Fruit fly (Drosophila melanogaster) whole organism, prepupa: ENCODE data around the gene CG42779.

ENCODE experiments used
- Blimp-1 ChIP-seq: fragments of 200-800 bp; sonication (Bioruptor generic); optimal IDR thresholded peaks from 3 replicates; lab custom pipeline; 2017; ENCODE audit warnings: missing biosample characterization, missing genetic modification characterization, mild to moderate bottlenecking, moderate library complexity, missing genetic modification reagents
- CG10669 ChIP-seq: fragments of 200-800 bp; sonication (Bioruptor generic); optimal IDR thresholded peaks from 3 replicates; lab custom pipeline; 2018; ENCODE audit warnings: missing biosample characterization, mild to moderate bottlenecking, missing genetic modification characterization, moderate library complexity
- CG11902 ChIP-seq: fragments of 200-800 bp; sonication (Bioruptor generic); optimal IDR thresholded peaks from 3 replicates; lab custom pipeline; 2016; ENCODE audit warnings: missing biosample characterization, missing genetic modification characterization
- CG15336 ChIP-seq: fragments of 200-800 bp; sonication (Bioruptor generic); IDR thresholded peaks from 2 replicates; pipeline ENCODE4 v1.3.6; 2022; ENCODE audit warnings: missing biosample characterization, missing genetic modification characterization
- CG3032 ChIP-seq: fragments of 200-800 bp; optimal IDR thresholded peaks from 2 replicates; lab custom pipeline; 2019; ENCODE audit warnings: missing biosample characterization, mild to moderate bottlenecking, missing genetic modification characterization, moderate library complexity
- CG31627 ChIP-seq: fragments of 200-800 bp; sonication (Bioruptor generic); optimal IDR thresholded peaks from 3 replicates; lab custom pipeline; 2016; ENCODE audit warnings: missing biosample characterization, missing genetic modification characterization
- CG32006 ChIP-seq: fragments of 200-800 bp; sonication (Bioruptor generic); optimal IDR thresholded peaks from 3 replicates; lab custom pipeline; 2017; ENCODE audit warnings: missing biosample characterization, mild to moderate bottlenecking, missing genetic modification characterization
- CG34406 ChIP-seq: fragments of 200-800 bp; sonication (Bioruptor generic); optimal IDR thresholded peaks from 3 replicates; lab custom pipeline; 2016; ENCODE audit warnings: missing biosample characterization, missing genetic modification characterization
- CG3919 ChIP-seq: fragments of 200-800 bp; sonication (Bioruptor generic); optimal IDR thresholded peaks from 3 replicates; lab custom pipeline; 2016; ENCODE audit warnings: missing biosample characterization, missing genetic modification characterization
- CG4318 ChIP-seq: fragments of 200-800 bp; sonication (Bioruptor generic); optimal IDR thresholded peaks from 3 replicates; lab custom pipeline; 2017; ENCODE audit warnings: missing biosample characterization, mild to moderate bottlenecking, missing genetic modification characterization
- CG6163 ChIP-seq: fragments of 200-800 bp; sonication (Bioruptor generic); IDR thresholded peaks from 3 replicates; pipeline ENCODE4 v1.3.6; 2022; ENCODE audit warnings: missing biosample characterization, missing genetic modification characterization
- CG6792 ChIP-seq: fragments of 200-800 bp; sonication (Bioruptor generic); optimal IDR thresholded peaks from 3 replicates; lab custom pipeline; 2016; ENCODE audit warnings: missing biosample characterization, missing genetic modification characterization
- CG6808 ChIP-seq: fragments of 200-800 bp; sonication (Bioruptor generic); optimal IDR thresholded peaks from 3 replicates; lab custom pipeline; 2017; ENCODE audit warnings: missing biosample characterization, missing genetic modification characterization, mild to moderate bottlenecking, moderate library complexity, missing genetic modification reagents
- CG6854 ChIP-seq: fragments of 200-800 bp; sonication (Bioruptor generic); optimal IDR thresholded peaks from 2 replicates; lab custom pipeline; 2017; ENCODE audit warnings: missing biosample characterization, mild to moderate bottlenecking, missing genetic modification characterization
- CG8119 ChIP-seq: fragments of 200-800 bp; sonication (Bioruptor generic); IDR thresholded peaks from 3 replicates; pipeline ENCODE4 v1.3.6; 2022; ENCODE audit warnings: missing biosample characterization, missing genetic modification characterization
- CG8319 ChIP-seq: fragments of 200-800 bp; sonication (Bioruptor generic); optimal IDR thresholded peaks from 3 replicates; lab custom pipeline; 2016; ENCODE audit warnings: missing biosample characterization, missing genetic modification characterization
- Eip75B ChIP-seq: fragments of 200-800 bp; sonication (Bioruptor generic); optimal IDR thresholded peaks from 3 replicates; lab custom pipeline; 2016; ENCODE audit warnings: missing biosample characterization, missing genetic modification characterization
- Eip93F ChIP-seq: fragments of 200-800 bp; sonication (Bioruptor generic); optimal IDR thresholded peaks from 2 replicates; lab custom pipeline; 2016; ENCODE audit warnings: missing biosample characterization, mild to moderate bottlenecking, missing genetic modification characterization
- Ets21C ChIP-seq: fragments of 200-800 bp; sonication (Bioruptor generic); optimal IDR thresholded peaks from 3 replicates; lab custom pipeline; 2016; ENCODE audit warnings: missing biosample characterization, missing genetic modification characterization
- Ets96B ChIP-seq: fragments of 200-800 bp; optimal IDR thresholded peaks from 2 replicates; lab custom pipeline; 2019; ENCODE audit warnings: missing biosample characterization, mild to moderate bottlenecking, missing genetic modification characterization, moderate library complexity
- Gug ChIP-seq: fragments of 200-800 bp; sonication (Bioruptor generic); IDR thresholded peaks from 2 replicates; pipeline ENCODE4 v1.3.6; 2022; ENCODE audit warnings: missing biosample characterization, missing genetic modification characterization
- Hr39 ChIP-seq: fragments of 200-800 bp; sonication (Bioruptor generic); optimal IDR thresholded peaks from 2 replicates; lab custom pipeline; 2016; ENCODE audit warnings: missing biosample characterization, missing genetic modification characterization
- Hr4 ChIP-seq: fragments of 200-800 bp; sonication (Bioruptor generic); optimal IDR thresholded peaks from 3 replicates; lab custom pipeline; 2016; ENCODE audit warnings: missing biosample characterization, missing genetic modification characterization
- Smox ChIP-seq: fragments of 200-800 bp; sonication (Bioruptor generic); optimal IDR thresholded peaks from 3 replicates; lab custom pipeline; 2016; ENCODE audit warnings: missing biosample characterization, missing genetic modification characterization
- Sox102F ChIP-seq: fragments of 200-800 bp; sonication (Bioruptor generic); optimal IDR thresholded peaks from 2 replicates; lab custom pipeline; 2016; ENCODE audit warnings: missing biosample characterization, mild to moderate bottlenecking, missing genetic modification characterization
- Sox14 ChIP-seq: fragments of 200-800 bp; sonication (Bioruptor generic); optimal IDR thresholded peaks from 3 replicates; lab custom pipeline; 2016; ENCODE audit warnings: missing biosample characterization, missing genetic modification characterization
- Sox15 ChIP-seq: fragments of 200-800 bp; sonication (Bioruptor generic); optimal IDR thresholded peaks from 3 replicates; lab custom pipeline; 2016; ENCODE audit warnings: missing biosample characterization, missing genetic modification characterization
- achi ChIP-seq: fragments of 200-800 bp; sonication (Bioruptor generic); optimal IDR thresholded peaks from 3 replicates; lab custom pipeline; 2016; ENCODE audit warnings: missing biosample characterization, missing genetic modification characterization
- acj6 ChIP-seq: fragments of 200-800 bp; sonication (Bioruptor generic); optimal IDR thresholded peaks from 3 replicates; lab custom pipeline; 2016; ENCODE audit warnings: missing biosample characterization, missing genetic modification characterization
- cyc ChIP-seq: fragments of 200-800 bp; sonication (Bioruptor generic); optimal IDR thresholded peaks from 3 replicates; lab custom pipeline; 2016; ENCODE audit warnings: missing biosample characterization, missing genetic modification characterization
- dac ChIP-seq: fragments of 200-800 bp; sonication (Bioruptor generic); optimal IDR thresholded peaks from 2 replicates; lab custom pipeline; 2017; ENCODE audit warnings: missing biosample characterization, mild to moderate bottlenecking, missing genetic modification characterization
- dsx ChIP-seq: fragments of 200-800 bp; optimal IDR thresholded peaks from 3 replicates; lab custom pipeline; 2019; ENCODE audit warnings: missing biosample characterization, mild to moderate bottlenecking, missing genetic modification characterization, moderate library complexity; ENCODE audit not compliant: poor library complexity, severe bottlenecking
- eg ChIP-seq: fragments of 200-800 bp; sonication (Bioruptor generic); IDR thresholded peaks from 3 replicates; pipeline ENCODE4 v1.3.6; 2022; ENCODE audit warnings: missing biosample characterization, missing genetic modification characterization
- esn ChIP-seq: fragments of 200-800 bp; sonication (Bioruptor generic); optimal IDR thresholded peaks from 2 replicates; lab custom pipeline; 2016; ENCODE audit warnings: missing biosample characterization, mild to moderate bottlenecking, missing genetic modification characterization, moderate library complexity
- fd59A ChIP-seq: fragments of 200-800 bp; sonication (Bioruptor generic); optimal IDR thresholded peaks from 2 replicates; lab custom pipeline; 2017; ENCODE audit warnings: missing biosample characterization, mild to moderate bottlenecking, missing genetic modification characterization, missing genetic modification reagents
- fd85E ChIP-seq: fragments of 200-800 bp; sonication (Bioruptor generic); optimal IDR thresholded peaks from 3 replicates; lab custom pipeline; 2016; ENCODE audit warnings: missing biosample characterization, missing genetic modification characterization
- fkh ChIP-seq: fragments of 200-800 bp; sonication (Bioruptor generic); optimal IDR thresholded peaks from 3 replicates; lab custom pipeline; 2017; ENCODE audit warnings: missing biosample characterization, mild to moderate bottlenecking, missing genetic modification characterization, moderate library complexity
- lz ChIP-seq: fragments of 200-800 bp; sonication (Bioruptor generic); optimal IDR thresholded peaks from 3 replicates; lab custom pipeline; 2016; ENCODE audit warnings: missing biosample characterization, missing genetic modification characterization
- net ChIP-seq: fragments of 200-800 bp; sonication (Bioruptor generic); optimal IDR thresholded peaks from 3 replicates; lab custom pipeline; 2016; ENCODE audit warnings: missing biosample characterization, missing genetic modification characterization
- spab ChIP-seq: fragments of 200-800 bp; sonication (Bioruptor generic); optimal IDR thresholded peaks from 2 replicates; lab custom pipeline; 2017; ENCODE audit warnings: missing biosample characterization, mild to moderate bottlenecking, missing genetic modification characterization, missing genetic modification reagents
- ss ChIP-seq, 2 experiments: fragments of 200-800 bp; sonication (Bioruptor generic); optimal IDR thresholded peaks; 2 replicates in 1 of 2; 3 replicates in 1 of 2; lab custom pipeline; 2017 to 2018; ENCODE audit warnings: mild to moderate bottlenecking in 2 of 2, missing biosample characterization in 2 of 2, missing genetic modification characterization in 2 of 2, moderate library complexity in 1 of 2
- svp ChIP-seq: fragments of 200-800 bp; sonication (Bioruptor generic); peaks from one replicate; lab custom pipeline; 2016; ENCODE audit warnings: missing biosample characterization, missing genetic modification characterization
- topi ChIP-seq: fragments of 200-800 bp; sonication (Bioruptor generic); optimal IDR thresholded peaks from 3 replicates; lab custom pipeline; 2016; ENCODE audit warnings: missing biosample characterization, missing genetic modification characterization
- vri ChIP-seq: fragments of 200-800 bp; sonication (Bioruptor generic); optimal IDR thresholded peaks from 3 replicates; lab custom pipeline; 2016; ENCODE audit warnings: missing biosample characterization, mild to moderate bottlenecking, missing genetic modification characterization

CG42779 gene

DNA sequence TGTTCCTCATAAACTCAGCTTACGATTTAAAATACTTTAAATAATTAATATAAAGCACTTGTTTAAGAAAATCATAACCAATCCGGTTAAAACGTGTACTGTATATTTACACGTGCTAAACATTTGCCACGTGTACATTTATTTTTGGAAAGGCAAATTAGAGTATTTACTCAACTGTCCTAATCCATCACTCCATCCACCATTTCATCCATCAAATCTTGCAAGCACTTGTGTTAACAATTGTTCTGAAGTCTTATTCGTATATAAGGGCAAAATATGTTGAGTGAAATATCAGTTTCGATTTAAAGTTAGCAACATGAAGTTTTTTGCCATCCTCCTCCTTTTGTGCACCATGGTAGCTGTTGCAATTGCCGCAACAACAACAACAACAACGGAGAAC is at the start of gene CG42779:
Gene CG42779 (plus strand): TSS at position 301 of the 400 bp plus-strand sequence.
- peak; percentile 26 for TF ChIP-seq fkh (GFP tag; lab: Kevin White, UChicago)
- no peak for TF ChIP-seq cyc
- no peak for TF ChIP-seq fd59A
- TF ChIP-seq CG8119 (GFP tag; lab: Robert Waterston, UW): no peak
- TF ChIP-seq CG34406: no peak
- TF ChIP-seq CG15336: no peak
- no peak for TF ChIP-seq CG3032 (tag; lab: Kevin White, UChicago)
- no peak for TF ChIP-seq CG11902 (GFP tag; lab: Kevin White, UChicago)

DNA sequence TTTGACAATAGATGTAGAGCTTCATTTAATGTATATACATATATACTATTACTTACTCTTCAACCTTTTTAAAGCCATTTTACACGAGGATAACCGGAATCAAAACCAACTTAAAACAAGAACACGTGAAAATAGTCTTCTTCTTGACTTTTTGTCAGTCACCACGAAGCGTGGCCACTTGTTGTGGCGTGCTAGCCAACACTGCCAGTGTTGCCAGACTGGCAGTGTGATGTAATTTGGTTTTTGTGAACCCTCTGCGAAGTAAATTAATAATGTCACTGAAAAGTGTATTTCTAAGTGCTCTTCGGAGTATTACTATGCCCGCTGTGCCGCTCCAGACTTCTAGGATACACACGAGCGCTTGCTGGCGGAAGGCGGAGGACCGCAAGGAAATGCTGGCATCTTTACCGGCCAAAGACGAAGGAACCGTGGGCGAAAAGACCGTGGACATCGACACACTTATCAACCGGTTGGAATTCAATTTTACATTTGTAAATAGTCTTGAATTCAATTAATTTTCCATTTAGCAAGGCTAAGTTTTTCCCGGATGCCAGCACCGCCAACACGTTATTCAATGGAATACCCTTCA is 48.8 kb upstream of the CG42779 start, which contains the start of the genes Ns1 and mRpS11:
Gene Ns1 (minus strand): TSS at position 150 of the 589 bp plus-strand sequence.
Gene mRpS11 (plus strand): TSS at position 207 of the 589 bp plus-strand sequence.
- TF ChIP-seq CG10669 (GFP tag; lab: Kevin White, UChicago): no peak
- no peak for TF ChIP-seq fd85E
- no peak for TF ChIP-seq fd59A
- TF ChIP-seq Hr4: no peak
- TF ChIP-seq CG6808 (GFP tag; lab: Kevin White, UChicago): no peak
- peak; percentile 15 for TF ChIP-seq lz (GFP tag; lab: Kevin White, UChicago)
- TF ChIP-seq cyc: peak; percentile 28
- peak; percentile 27 for TF ChIP-seq esn (GFP tag; lab: Kevin White, UChicago)
- TF ChIP-seq eg (GFP tag; lab: Robert Waterston, UW): no peak
- 0 out of 3 replicates have a peak, but pooled peaks have one; percentile 37 for TF ChIP-seq CG6163 (GFP tag; lab: Robert Waterston, UW)
- TF ChIP-seq vri: peak; percentile 95
- TF ChIP-seq fkh (GFP tag; lab: Kevin White, UChicago): peak; percentile 13
- TF ChIP-seq svp (GFP tag; lab: Kevin White, UChicago): peak; percentile 67
- peak; percentile 34 for TF ChIP-seq CG3032 (tag; lab: Kevin White, UChicago)
- peak; percentile 48 for TF ChIP-seq Sox14 (GFP tag; lab: Kevin White, UChicago)
- TF ChIP-seq CG31627 (GFP tag; lab: Kevin White, UChicago): peak; percentile 22
- no peak for TF ChIP-seq CG6792 (GFP tag; lab: Kevin White, UChicago)
- TF ChIP-seq CG3919 (GFP tag; lab: Kevin White, UChicago): no peak
- TF ChIP-seq Ets96B: no peak
- no peak for TF ChIP-seq Hr39 (GFP tag; lab: Kevin White, UChicago)
- TF ChIP-seq spab (GFP tag; lab: Kevin White, UChicago): no peak
- no peak for TF ChIP-seq achi (GFP tag; lab: Kevin White, UChicago)
- no peak for TF ChIP-seq dac
- TF ChIP-seq Blimp-1 (GFP tag; lab: Kevin White, UChicago): no peak

DNA sequence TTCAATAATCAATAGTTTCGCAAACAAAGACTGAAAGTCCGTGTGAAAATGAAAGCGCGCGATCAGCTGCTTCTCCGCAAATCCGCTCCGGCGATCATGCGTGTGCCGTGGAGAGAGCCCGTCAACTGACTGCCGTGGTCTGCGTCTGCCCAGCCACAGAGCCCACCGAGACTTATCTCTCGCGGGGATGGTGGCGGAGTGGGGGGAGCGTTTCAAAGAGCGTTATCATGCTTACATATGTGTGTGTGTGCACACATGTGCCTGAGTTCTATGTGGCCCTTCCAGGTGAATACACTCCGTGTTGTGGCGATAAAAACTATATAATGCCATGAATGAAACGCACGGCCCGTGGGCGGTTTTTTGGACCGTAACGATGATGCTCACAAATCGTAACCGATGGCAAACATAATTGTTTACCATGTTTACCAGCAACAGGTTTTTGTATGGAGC is 43.4 kb upstream of the CG42779 start:
- TF ChIP-seq CG3032 (tag; lab: Kevin White, UChicago) (no peak), CG8319 (GFP tag; lab: Kevin White, UChicago) (no peak), lz (GFP tag; lab: Kevin White, UChicago) (no peak), Hr39 (GFP tag; lab: Kevin White, UChicago) (no peak), CG34406 (no peak), cyc (no peak), ss (GFP tag; optimal IDR thresholded peaks at IDR 0.05; lab: Kevin White, UChicago) (peak; percentile 47 to 71), CG6792 (GFP tag; lab: Kevin White, UChicago) (no peak), esn (GFP tag; lab: Kevin White, UChicago) (peak; percentile 3), Sox102F (GFP tag; lab: Kevin White, UChicago) (no peak), achi (GFP tag; lab: Kevin White, UChicago) (no peak), dsx (GFP tag; lab: Kevin White, UChicago) (no peak), CG10669 (GFP tag; lab: Kevin White, UChicago) (no peak), Hr4 (no peak), Eip75B (GFP tag; lab: Kevin White, UChicago) (no peak), Gug (0 out of 2 replicates have a peak, but pooled peaks have one; percentile 10), CG32006 (GFP tag; lab: Kevin White, UChicago) (no peak), Sox15 (no peak), acj6 (GFP tag; lab: Kevin White, UChicago) (no peak), CG3919 (GFP tag; lab: Kevin White, UChicago) (no peak), topi (peak; percentile 4), Ets21C (GFP tag; lab: Kevin White, UChicago) (no peak), Smox (no peak), CG11902 (GFP tag; lab: Kevin White, UChicago) (no peak), fd85E (no peak), Eip93F (GFP tag; lab: Kevin White, UChicago) (no peak), CG4318 (GFP tag; lab: Kevin White, UChicago) (no peak), dac (no peak), net (GFP tag; lab: Kevin White, UChicago) (no peak), Ets96B (no peak), eg (GFP tag; lab: Robert Waterston, UW) (no peak), CG6854 (GFP tag; lab: Kevin White, UChicago) (no peak), CG31627 (GFP tag; lab: Kevin White, UChicago) (no peak)
